Fruit fly (Drosophila melanogaster): ENCODE results near the gene CG5280.

CG5280 gene

DNA sequence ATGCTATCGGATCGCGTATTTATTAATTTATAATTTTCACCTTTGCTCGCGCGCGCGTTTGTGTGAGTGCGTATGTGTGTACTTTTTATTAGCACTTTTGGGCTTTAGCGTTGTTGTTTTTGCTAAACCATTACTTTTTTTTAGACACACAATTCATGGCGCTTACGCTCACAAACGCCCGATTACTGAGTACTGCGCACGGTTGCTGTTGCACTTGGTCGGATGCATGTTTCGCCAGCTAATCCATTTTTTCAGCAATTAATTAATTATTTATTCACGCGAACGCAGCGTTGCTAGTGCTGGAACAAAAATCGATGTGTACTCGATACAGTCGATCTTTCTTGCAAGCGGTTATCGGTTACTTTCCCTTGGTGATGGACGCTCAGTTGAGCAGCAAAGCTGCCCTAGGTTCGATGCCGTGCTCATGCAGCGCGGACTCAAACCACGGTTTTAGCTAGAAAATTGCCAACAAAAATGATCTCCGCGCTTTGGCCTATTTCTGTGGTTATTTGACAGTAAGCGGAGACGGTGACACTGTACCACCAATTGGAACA is 7.7 kb upstream of the CG5280 start, which contains the start of the genes smg and CG5087 (continued):
- TF ChIP-seq CG31365 (tag; optimal IDR thresholded peaks at IDR 0.05) = no peak
- no peak for TF ChIP-seq CG1602 (GFP tag; optimal IDR thresholded peaks at IDR 0.05)
- TF ChIP-seq CG9437 (GFP tag; optimal IDR thresholded peaks at IDR 0.05) = no peak
- TF ChIP-seq Usf (GFP tag; optimal IDR thresholded peaks at IDR 0.05) = peak; percentile 9
- peak; percentile 50 for TF ChIP-seq CG30403 (GFP tag; optimal IDR thresholded peaks at IDR 0.05)
- TF ChIP-seq mld (GFP tag; IDR thresholded peaks at IDR 0.05; ENCODE audit: partially characterized antibody) = no peak
- TF ChIP-seq Nf-YB (GFP tag; optimal IDR thresholded peaks at IDR 0.05) = peak; percentile 2
- no peak for TF ChIP-seq CG18011 (GFP tag; optimal IDR thresholded peaks at IDR 0.05)
- TF ChIP-seq Med (GFP tag) = peak; percentile 92
- no peak for TF ChIP-seq CG4707 (GFP tag; optimal IDR thresholded peaks at IDR 0.05)
- peak; percentile 39 for TF ChIP-seq CG9817 (tag; optimal IDR thresholded peaks at IDR 0.05)
- TF ChIP-seq CG5953 (GFP tag; IDR thresholded peaks at IDR 0.05) = no peak
- no peak for TF ChIP-seq CG4328 (GFP tag; optimal IDR thresholded peaks at IDR 0.05)
- TF ChIP-seq Taf1 (GFP tag; IDR thresholded peaks at IDR 0.05) = no peak
- TF ChIP-seq CG6272 (GFP tag; IDR thresholded peaks at IDR 0.05) = no peak
- no peak for TF ChIP-seq CG2678 (tag; optimal IDR thresholded peaks at IDR 0.05)
- TF ChIP-seq CG13287 (GFP tag; IDR thresholded peaks at IDR 0.05; ENCODE audit: partially characterized antibody) = peak; percentile 76
- TF ChIP-seq CG15696 (tag; optimal IDR thresholded peaks at IDR 0.05) = no peak
- no peak for TF ChIP-seq Xrp1 (GFP tag; IDR thresholded peaks at IDR 0.05)
- no peak for TF ChIP-seq CG17385 (GFP tag; optimal IDR thresholded peaks at IDR 0.05)
- 0 out of 2 replicates have a peak, but pooled peaks have one; percentile 20 for TF ChIP-seq CG31224 (GFP tag; IDR thresholded peaks at IDR 0.05)
- TF ChIP-seq wek (GFP tag; optimal IDR thresholded peaks at IDR 0.05) = no peak
- peak; percentile 68 for TF ChIP-seq HLH4C (GFP tag; IDR thresholded peaks at IDR 0.05; ENCODE audit: partially characterized antibody)
- 0 out of 2 replicates have a peak, but pooled peaks have one; percentile 14 for TF ChIP-seq ssp (GFP tag; IDR thresholded peaks at IDR 0.05)
- peak; percentile 13 for TF ChIP-seq CG9609 (GFP tag; optimal IDR thresholded peaks at IDR 0.05)
- peak; percentile 24 for TF ChIP-seq ash1 (GFP tag; optimal IDR thresholded peaks at IDR 0.05)
- TF ChIP-seq CG10267 (tag; optimal IDR thresholded peaks at IDR 0.05) = peak; percentile 78
- TF ChIP-seq ftz-f1 (GFP tag; optimal IDR thresholded peaks at IDR 0.05) = peak; percentile 77
- peak; percentile 25 for TF ChIP-seq shn (GFP tag; optimal IDR thresholded peaks at IDR 0.05)
- TF ChIP-seq fu2 (GFP tag; optimal IDR thresholded peaks at IDR 0.05) = peak; percentile 47
- no peak for TF ChIP-seq cato (GFP tag; optimal IDR thresholded peaks at IDR 0.05; ENCODE audit: borderline replicate concordance)
- TF ChIP-seq Dip3 (GFP tag; optimal IDR thresholded peaks at IDR 0.05) = peak; percentile 73
- no peak for TF ChIP-seq GATAe (GFP tag; conservative IDR thresholded peaks at IDR 0.05)
- TF ChIP-seq CG10565 (GFP tag; optimal IDR thresholded peaks at IDR 0.05) = no peak
- TF ChIP-seq Sin3A (optimal IDR thresholded peaks at IDR 0.05) = peak; percentile 85
- peak; percentile 94 for TF ChIP-seq CG1603 (tag; optimal IDR thresholded peaks at IDR 0.05)
- no peak for TF ChIP-seq CG10431 (GFP tag; optimal IDR thresholded peaks at IDR 0.05)
- no peak for TF ChIP-seq croc (GFP tag; conservative IDR thresholded peaks at IDR 0.05)
- no peak for TF ChIP-seq ap (GFP tag; IDR thresholded peaks at IDR 0.05)
- peak; percentile 88 for TF ChIP-seq HmgD (GFP tag; optimal IDR thresholded peaks at IDR 0.05)
- no peak for TF ChIP-seq nerfin-2 (GFP tag; IDR thresholded peaks at IDR 0.05; ENCODE audit: partially characterized antibody)
- TF ChIP-seq yki (optimal IDR thresholded peaks at IDR 0.05) = no peak
- no peak for TF ChIP-seq CG5245 (GFP tag; optimal IDR thresholded peaks at IDR 0.05)
- TF ChIP-seq CG12236 (GFP tag; optimal IDR thresholded peaks at IDR 0.05) = no peak
- TF ChIP-seq CG6683 (GFP tag; optimal IDR thresholded peaks at IDR 0.05) = no peak
- no peak for TF ChIP-seq fd102C (GFP tag; optimal IDR thresholded peaks at IDR 0.05)
- TF ChIP-seq CG4617 (GFP tag; optimal IDR thresholded peaks at IDR 0.05; ENCODE audit: borderline replicate concordance) = peak; percentile 98
- no peak for TF ChIP-seq Atf3 (GFP tag; optimal IDR thresholded peaks at IDR 0.05)
- TF ChIP-seq tap (tag; optimal IDR thresholded peaks at IDR 0.05) = no peak
- peak in 1 of 2 experiments; percentile 8 for TF ChIP-seq Hr51 (GFP tag; optimal IDR thresholded peaks at IDR 0.05)
